Fruit fly (Drosophila melanogaster) whole organism, embryonic: ENCODE measurements around the gene CG14154.

Experiments used
- Antp ChIP-seq: fragments of 200-800 bp; sonication (Bioruptor generic); optimal IDR thresholded peaks from 3 replicates; lab custom pipeline; 2016; ENCODE audit warnings: missing biosample characterization, missing genetic modification characterization
- Atf6 ChIP-seq: fragments of 200-800 bp; sonication (Bioruptor generic); IDR thresholded peaks from 2 replicates; pipeline ENCODE4 v1.3.6; 2022; ENCODE audit warnings: missing biosample characterization, missing genetic modification characterization
- CG10565 ChIP-seq: fragments of 200-800 bp; sonication (Bioruptor generic); optimal IDR thresholded peaks from 3 replicates; lab custom pipeline; 2016; ENCODE audit warnings: missing biosample characterization, mild to moderate bottlenecking, missing genetic modification characterization
- CG11093 ChIP-seq: fragments of 200-800 bp; sonication (Bioruptor generic); IDR thresholded peaks from 3 replicates; pipeline ENCODE4 v1.3.6; 2022; ENCODE audit warnings: missing biosample characterization, missing genetic modification characterization
- CG12155 ChIP-seq: fragments of 200-800 bp; sonication (Bioruptor generic); optimal IDR thresholded peaks from 3 replicates; lab custom pipeline; 2016; ENCODE audit warnings: missing biosample characterization, missing genetic modification characterization
- CG13894 ChIP-seq: fragments of 200-800 bp; sonication (Bioruptor generic); optimal IDR thresholded peaks from 3 replicates; lab custom pipeline; 2018; ENCODE audit warnings: missing biosample characterization, mild to moderate bottlenecking, missing genetic modification characterization, moderate library complexity
- CG15011 ChIP-seq: fragments of 200-800 bp; sonication (Bioruptor generic); optimal IDR thresholded peaks from 3 replicates; lab custom pipeline; 2018; ENCODE audit warnings: missing biosample characterization, mild to moderate bottlenecking, missing genetic modification characterization
- CG15514 ChIP-seq: fragments of 200-800 bp; sonication (Bioruptor generic); optimal IDR thresholded peaks from 3 replicates; lab custom pipeline; 2017; ENCODE audit warnings: missing biosample characterization, missing genetic modification characterization, mild to moderate bottlenecking, moderate library complexity, missing genetic modification reagents
- CG15601 ChIP-seq: fragments of 200-800 bp; sonication (Bioruptor generic); optimal IDR thresholded peaks from 3 replicates; lab custom pipeline; 2019; ENCODE audit warnings: missing biosample characterization, mild to moderate bottlenecking, missing genetic modification characterization, moderate library complexity
- CG15696 ChIP-seq: fragments of 200-800 bp; sonication (Bioruptor generic); optimal IDR thresholded peaks from 2 replicates; lab custom pipeline; 2019; ENCODE audit warnings: missing biosample characterization, mild to moderate bottlenecking, missing genetic modification characterization, moderate library complexity
- CG17802 ChIP-seq: fragments of 200-800 bp; sonication (Bioruptor generic); optimal IDR thresholded peaks from 2 replicates; lab custom pipeline; 2018; ENCODE audit warnings: missing biosample characterization, mild to moderate bottlenecking, missing genetic modification characterization, moderate library complexity
- CG18262 ChIP-seq: fragments of 200-800 bp; optimal IDR thresholded peaks from 3 replicates; lab custom pipeline; 2019; ENCODE audit warnings: missing biosample characterization, mild to moderate bottlenecking, missing genetic modification characterization, moderate library complexity
- CG1832 ChIP-seq: fragments of 200-800 bp; sonication (Bioruptor generic); optimal IDR thresholded peaks from 2 replicates; lab custom pipeline; 2017; ENCODE audit warnings: missing biosample characterization, mild to moderate bottlenecking, missing genetic modification characterization, inconsistent platforms
- CG18599 ChIP-seq: fragments of 200-800 bp; sonication (Bioruptor generic); optimal IDR thresholded peaks from 3 replicates; lab custom pipeline; 2017; ENCODE audit warnings: missing biosample characterization, missing genetic modification characterization, mild to moderate bottlenecking, moderate library complexity, missing genetic modification reagents
- CG2678 ChIP-seq: fragments of 200-800 bp; sonication (Bioruptor generic); optimal IDR thresholded peaks from 3 replicates; lab custom pipeline; 2019; ENCODE audit warnings: missing biosample characterization, mild to moderate bottlenecking, missing genetic modification characterization, moderate library complexity
- CG3726 ChIP-seq: fragments of 200-800 bp; sonication (Bioruptor generic); IDR thresholded peaks from 3 replicates; pipeline ENCODE4, ENCODE4 v1.3.6; 2022; ENCODE audit warnings: missing biosample characterization, missing genetic modification characterization
- CG3847 ChIP-seq: fragments of 200-800 bp; sonication (Bioruptor generic); IDR thresholded peaks from 2 replicates; pipeline ENCODE4 v1.3.6; 2022; ENCODE audit warnings: missing biosample characterization, missing genetic modification characterization
- CG3995 ChIP-seq: fragments of 200-800 bp; sonication (Bioruptor generic); optimal IDR thresholded peaks from 3 replicates; lab custom pipeline; 2016; ENCODE audit warnings: missing biosample characterization, missing genetic modification characterization
- CG4424 ChIP-seq: fragments of 200-800 bp; sonication (Bioruptor generic); optimal IDR thresholded peaks from 3 replicates; lab custom pipeline; 2016; ENCODE audit warnings: missing biosample characterization, missing genetic modification characterization
- CG6683 ChIP-seq: fragments of 200-800 bp; sonication (Bioruptor generic); optimal IDR thresholded peaks from 2 replicates; lab custom pipeline; 2017; ENCODE audit warnings: missing biosample characterization, mild to moderate bottlenecking, missing genetic modification characterization, missing genetic modification reagents
- CG6689 ChIP-seq: fragments of 200-800 bp; sonication (Bioruptor generic); IDR thresholded peaks from 2 replicates; pipeline ENCODE4 v1.3.6; 2022; ENCODE audit warnings: missing biosample characterization, missing genetic modification characterization
- CG7963 ChIP-seq: fragments of 200-800 bp; sonication (Bioruptor generic); IDR thresholded peaks from 3 replicates; pipeline ENCODE4 v1.3.6; 2022; ENCODE audit warnings: missing biosample characterization, missing genetic modification characterization; ENCODE audit not compliant: partially characterized antibody
- CG9797 ChIP-seq: fragments of 200-800 bp; sonication (Bioruptor generic); optimal IDR thresholded peaks from 3 replicates; lab custom pipeline; 2018; ENCODE audit warnings: missing biosample characterization, mild to moderate bottlenecking, missing genetic modification characterization
- Dbx ChIP-seq: fragments of 200-800 bp; sonication (Bioruptor generic); IDR thresholded peaks from 3 replicates; pipeline ENCODE4 v1.3.6; 2022; ENCODE audit warnings: missing biosample characterization, missing genetic modification characterization
- Dref ChIP-seq: fragments of 200-800 bp; sonication (Bioruptor generic); IDR thresholded peaks from 2 replicates; pipeline ENCODE4 v1.3.6; 2022; ENCODE audit warnings: missing biosample characterization, missing genetic modification characterization
- HLHmδ ChIP-seq: fragments of 200-800 bp; sonication (Bioruptor generic); optimal IDR thresholded peaks from 2 replicates; lab custom pipeline; 2018; ENCODE audit warnings: missing biosample characterization, mild to moderate bottlenecking, missing genetic modification characterization, moderate library complexity
- Mes4 ChIP-seq: fragments of 200-800 bp; sonication (Bioruptor generic); optimal IDR thresholded peaks from 2 replicates; lab custom pipeline; 2016; ENCODE audit warnings: missing biosample characterization, missing genetic modification characterization
- Nf-YC ChIP-seq: fragments of 200-800 bp; optimal IDR thresholded peaks from 3 replicates; lab custom pipeline; 2019; ENCODE audit warnings: missing biosample characterization, mild to moderate bottlenecking, missing genetic modification characterization, moderate library complexity
- Oaz ChIP-seq: fragments of 200-800 bp; sonication (Bioruptor generic); IDR thresholded peaks from 2 replicates; pipeline ENCODE4 v1.3.6; 2022; ENCODE audit warnings: missing biosample characterization, missing genetic modification characterization
- Six4 ChIP-seq: fragments of 200-800 bp; sonication (Bioruptor generic); optimal IDR thresholded peaks from 2 replicates; lab custom pipeline; 2016; ENCODE audit warnings: missing biosample characterization, missing genetic modification characterization
- Ssrp ChIP-seq: fragments of 200-800 bp; sonication (Bioruptor generic); optimal IDR thresholded peaks from 2 replicates; lab custom pipeline; 2018; ENCODE audit warnings: missing biosample characterization, mild to moderate bottlenecking, missing genetic modification characterization, moderate library complexity
- amos ChIP-seq: fragments of 200-800 bp; sonication (Bioruptor generic); IDR thresholded peaks from 2 replicates; pipeline ENCODE4 v1.3.6; 2022; ENCODE audit warnings: missing biosample characterization, missing genetic modification characterization; ENCODE audit not compliant: partially characterized antibody
- chif ChIP-seq, 2 experiments: fragments of 200-800 bp; sonication (Bioruptor generic); optimal IDR thresholded peaks; 3 replicates each; lab custom pipeline; 2016; ENCODE audit warnings: missing biosample characterization in 2 of 2, missing genetic modification characterization in 2 of 2
- eyg ChIP-seq: fragments of 200-800 bp; sonication (Bioruptor generic); optimal IDR thresholded peaks from 3 replicates; lab custom pipeline; 2016; ENCODE audit warnings: missing biosample characterization, missing genetic modification characterization
- fd102C ChIP-seq: fragments of 200-800 bp; sonication (Bioruptor generic); optimal IDR thresholded peaks from 2 replicates; lab custom pipeline; 2018; ENCODE audit warnings: missing biosample characterization, mild to moderate bottlenecking, missing genetic modification characterization, moderate library complexity
- fd3F ChIP-seq: fragments of 200-800 bp; sonication (Bioruptor generic); optimal IDR thresholded peaks from 2 replicates; lab custom pipeline; 2018; ENCODE audit warnings: missing biosample characterization, mild to moderate bottlenecking, missing genetic modification characterization, moderate library complexity
- fd96Cb ChIP-seq: fragments of 200-800 bp; sonication (Bioruptor generic); optimal IDR thresholded peaks from 2 replicates; lab custom pipeline; 2018; ENCODE audit warnings: missing biosample characterization, mild to moderate bottlenecking, missing genetic modification characterization, moderate library complexity
- grau ChIP-seq: fragments of 200-800 bp; optimal IDR thresholded peaks from 3 replicates; lab custom pipeline; 2019; ENCODE audit warnings: missing biosample characterization, mild to moderate bottlenecking, missing genetic modification characterization, moderate library complexity
- gsb-n ChIP-seq: fragments of 200-800 bp; sonication (Bioruptor generic); optimal IDR thresholded peaks from 3 replicates; lab custom pipeline; 2018; ENCODE audit warnings: missing biosample characterization, mild to moderate bottlenecking, missing genetic modification characterization
- ind ChIP-seq: fragments of 200-800 bp; sonication (Bioruptor generic); optimal IDR thresholded peaks from 3 replicates; lab custom pipeline; 2016; ENCODE audit warnings: missing biosample characterization, missing genetic modification characterization
- kah ChIP-seq: fragments of 200-800 bp; sonication (Bioruptor generic); optimal IDR thresholded peaks from 2 replicates; lab custom pipeline; 2018; ENCODE audit warnings: missing biosample characterization, mild to moderate bottlenecking, missing genetic modification characterization
- mam ChIP-seq: fragments of 200-800 bp; sonication (Bioruptor generic); optimal IDR thresholded peaks from 3 replicates; lab custom pipeline; 2016; ENCODE audit warnings: missing biosample characterization, missing genetic modification characterization
- oc ChIP-seq: fragments of 200-800 bp; sonication (Bioruptor generic); optimal IDR thresholded peaks from 2 replicates; lab custom pipeline; 2018; ENCODE audit warnings: missing biosample characterization, mild to moderate bottlenecking, missing genetic modification characterization, moderate library complexity
- rib ChIP-seq: fragments of 200-800 bp; sonication (Bioruptor generic); IDR thresholded peaks from 2 replicates; pipeline ENCODE4 v1.3.6; 2022; ENCODE audit warnings: missing biosample characterization, missing genetic modification characterization
- sug ChIP-seq: fragments of 200-800 bp; optimal IDR thresholded peaks from 2 replicates; lab custom pipeline; 2019; ENCODE audit warnings: missing biosample characterization, mild to moderate bottlenecking, missing genetic modification characterization, moderate library complexity
- tgo ChIP-seq: fragments of 200-800 bp; sonication (Bioruptor generic); IDR thresholded peaks from 3 replicates; pipeline ENCODE4 v1.3.6; 2022; ENCODE audit warnings: missing biosample characterization, missing genetic modification characterization
- tna ChIP-seq: fragments of 200-800 bp; sonication (Bioruptor generic); IDR thresholded peaks from 2 replicates; pipeline ENCODE4 v1.3.6; 2022; ENCODE audit warnings: missing biosample characterization, missing genetic modification characterization; ENCODE audit not compliant: partially characterized antibody
- toy ChIP-seq: fragments of 200-800 bp; sonication (Bioruptor generic); IDR thresholded peaks from 2 replicates; pipeline ENCODE4 v1.3.6; 2022; ENCODE audit warnings: missing biosample characterization, missing genetic modification characterization
- vnd ChIP-seq: fragments of 200-800 bp; sonication (Bioruptor generic); IDR thresholded peaks from 3 replicates; pipeline ENCODE4 v1.3.6; 2022; ENCODE audit warnings: missing biosample characterization, missing genetic modification characterization; ENCODE audit not compliant: partially characterized antibody
- vvl ChIP-seq: fragments of 200-800 bp; sonication (Bioruptor generic); IDR thresholded peaks from 2 replicates; pipeline ENCODE4 v1.3.6; 2022; ENCODE audit warnings: missing biosample characterization, missing genetic modification characterization
- wek ChIP-seq: fragments of 200-800 bp; sonication (Bioruptor generic); optimal IDR thresholded peaks from 3 replicates; lab custom pipeline; 2018; ENCODE audit warnings: missing biosample characterization, mild to moderate bottlenecking, missing genetic modification characterization, moderate library complexity

The CG14154 gene

dm6 chr3L:10630885-10631359, 10.8 kb upstream of the CG14154 start, which contains the start of the genes CG42535, CG34001 and hay (continued):
- TF ChIP-seq CG1832 (GFP tag; lab: Kevin White, UChicago) = no peak
- TF ChIP-seq CG18599 (GFP tag; lab: Kevin White, UChicago) = no peak
- no peak for TF ChIP-seq Mes4
- TF ChIP-seq oc = no peak
- no peak for TF ChIP-seq gsb-n (tag; lab: Kevin White, UChicago)
- TF ChIP-seq CG9797 = peak; percentile 5
- TF ChIP-seq CG15696 (tag; lab: Kevin White, UChicago) = no peak
- no peak for TF ChIP-seq Six4 (GFP tag; lab: Kevin White, UChicago)
- TF ChIP-seq CG6683 = no peak
- TF ChIP-seq fd102C (GFP tag; lab: Kevin White, UChicago) = no peak
- TF ChIP-seq Dbx (GFP tag; lab: Robert Waterston, UW) = no peak
- TF ChIP-seq Atf6 (GFP tag; lab: Robert Waterston, UW) = no peak
- no peak for TF ChIP-seq HLHmδ (GFP tag; lab: Kevin White, UChicago)
- no peak for TF ChIP-seq CG6689 (GFP tag; lab: Robert Waterston, UW)
- TF ChIP-seq CG7963 (GFP tag; lab: Robert Waterston, UW) = no peak
- TF ChIP-seq CG11093 (GFP tag; lab: Robert Waterston, UW) = no peak
- TF ChIP-seq ind (GFP tag; lab: Kevin White, UChicago) = no peak
- no peak for TF ChIP-seq Antp (GFP tag; lab: Kevin White, UChicago)
- TF ChIP-seq CG15601 = peak; percentile 12
- peak; percentile 64 for TF ChIP-seq CG3847 (GFP tag; lab: Robert Waterston, UW)
- TF ChIP-seq wek = no peak
- TF ChIP-seq CG17802 (tag; lab: Kevin White, UChicago) = no peak
- TF ChIP-seq CG18262 (tag; lab: Kevin White, UChicago) = no peak
- no peak for TF ChIP-seq Oaz (GFP tag; lab: Robert Waterston, UW)
- TF ChIP-seq amos (GFP tag; lab: Robert Waterston, UW) = peak; percentile 38; the same call in 1 of the 2 replicates
- TF ChIP-seq eyg = no peak
- TF ChIP-seq toy = no peak
- no peak for TF ChIP-seq grau (tag; lab: Kevin White, UChicago)
- no peak for TF ChIP-seq fd96Cb (tag; lab: Kevin White, UChicago)
- no peak for TF ChIP-seq CG12155 (GFP tag; lab: Kevin White, UChicago)
- no peak for TF ChIP-seq Nf-YC (tag; lab: Kevin White, UChicago)
- no peak for TF ChIP-seq sug (tag; lab: Kevin White, UChicago)
- TF ChIP-seq mam (GFP tag; lab: Kevin White, UChicago) = peak; percentile 22
- no peak for TF ChIP-seq CG13894 (tag; lab: Kevin White, UChicago)
- TF ChIP-seq CG4424 (GFP tag; lab: Kevin White, UChicago) = no peak
- no peak for TF ChIP-seq vnd (GFP tag; lab: Robert Waterston, UW)
- TF ChIP-seq CG10565 (GFP tag; lab: Kevin White, UChicago) = no peak
- TF ChIP-seq CG3726 (GFP tag; lab: Robert Waterston, UW) = no peak
- TF ChIP-seq tna = no peak
- TF ChIP-seq tgo (GFP tag; lab: Robert Waterston, UW) = no peak
- peak; percentile 77 for TF ChIP-seq Dref (GFP tag; lab: Robert Waterston, UW)
- TF ChIP-seq CG15011 (GFP tag; lab: Kevin White, UChicago) = no peak
- no peak for TF ChIP-seq fd3F (GFP tag; lab: Kevin White, UChicago)
- TF ChIP-seq CG3995 (GFP tag; lab: Kevin White, UChicago) = no peak
- no peak for TF ChIP-seq rib (GFP tag; lab: Robert Waterston, UW)
- TF ChIP-seq kah (GFP tag; lab: Kevin White, UChicago) = no peak
- TF ChIP-seq CG15514 (GFP tag; lab: Kevin White, UChicago) = peak; percentile 35
- TF ChIP-seq chif (GFP tag; optimal IDR thresholded peaks at IDR 0.05; lab: Kevin White, UChicago) = no peak
- TF ChIP-seq Ssrp (tag; lab: Kevin White, UChicago) = no peak
- TF ChIP-seq vvl (GFP tag; lab: Robert Waterston, UW) = no peak
- no peak for TF ChIP-seq CG2678 (tag; lab: Kevin White, UChicago)
